Worm (Caenorhabditis elegans) whole organism, early embryonic: Measurements from ENCODE around the gene W03G11.2.

Source experiments
- B0310.2 ChIP-seq: sonication (generic microtip); optimal IDR thresholded peaks from 2 replicates; lab custom pipeline; 2016; ENCODE audit warnings: mild to moderate bottlenecking, missing genetic modification characterization, missing compliant biosample characterization
- F13C5.2 ChIP-seq: sonication (generic microtip); optimal IDR thresholded peaks from 2 replicates; lab custom pipeline; 2017; ENCODE audit warnings: mild to moderate bottlenecking, missing genetic modification characterization, inconsistent platforms, missing compliant biosample characterization
- aly-1 ChIP-seq: sonication (generic microtip); optimal IDR thresholded peaks from 2 replicates; lab custom pipeline; 2016; ENCODE audit warnings: missing genetic modification characterization, missing compliant biosample characterization
- ama-1 ChIP-seq: fragments of 150-350 bp; optimal IDR thresholded peaks from 2 replicates; lab custom pipeline; 2014
- ceh-13 ChIP-seq: fragments of 200-800 bp; sonication (Bioruptor generic); optimal IDR thresholded peaks from 2 replicates; lab custom pipeline; 2018; ENCODE audit warnings: mild to moderate bottlenecking, missing genetic modification characterization, missing compliant biosample characterization
- ceh-36 ChIP-seq: sonication (generic microtip); optimal IDR thresholded peaks from 2 replicates; lab custom pipeline; 2016; ENCODE audit warnings: missing genetic modification characterization, inconsistent platforms, missing compliant biosample characterization
- ets-7 ChIP-seq: sonication (generic microtip); optimal IDR thresholded peaks from 2 replicates; lab custom pipeline; 2016; ENCODE audit warnings: missing genotype, missing genetic modification characterization, missing compliant biosample characterization
- flt-1 ChIP-seq: fragments of 200-800 bp; sonication (Bioruptor generic); IDR thresholded peaks from 2 replicates; pipeline ENCODE4 v1.3.6; 2022; ENCODE audit warnings: missing genetic modification characterization, missing compliant biosample characterization
- hmbx-1 ChIP-seq: sonication (generic microtip); optimal IDR thresholded peaks from 2 replicates; lab custom pipeline; 2016; ENCODE audit warnings: mild to moderate bottlenecking, missing genetic modification characterization, missing compliant biosample characterization
- hmg-4 ChIP-seq: fragments of 200-800 bp; sonication (Bioruptor generic); optimal IDR thresholded peaks from 2 replicates; lab custom pipeline; 2018; ENCODE audit warnings: mild to moderate bottlenecking, missing genetic modification characterization, missing compliant biosample characterization
- hnd-1 ChIP-seq: sonication (generic microtip); optimal IDR thresholded peaks from 2 replicates; lab custom pipeline; 2016; ENCODE audit warnings: missing genetic modification characterization, missing compliant biosample characterization
- pes-1 ChIP-seq: fragments of 200-800 bp; sonication (Bioruptor generic); IDR thresholded peaks from 2 replicates; pipeline ENCODE4 v1.3.6; 2022; ENCODE audit warnings: missing genetic modification reagents, missing genetic modification characterization, missing compliant biosample characterization
- scrt-1 ChIP-seq: fragments of 200-800 bp; sonication (Bioruptor generic); IDR thresholded peaks from 2 replicates; pipeline ENCODE4 v1.3.6; 2022; ENCODE audit warnings: missing genetic modification characterization, missing compliant biosample characterization
- sea-1 ChIP-seq: fragments of 200-800 bp; sonication (Bioruptor generic); conservative IDR thresholded peaks from 2 replicates; pipeline ENCODE4 v1.3.6; 2022; ENCODE audit warnings: missing genetic modification characterization, missing compliant biosample characterization
- tbx-11 ChIP-seq: fragments of 200-800 bp; sonication (Bioruptor generic); IDR thresholded peaks from 2 replicates; pipeline ENCODE4 v1.3.6; 2022; ENCODE audit warnings: missing genetic modification characterization, missing compliant biosample characterization
- tbx-37 ChIP-seq: fragments of 200-800 bp; sonication (Bioruptor generic); conservative IDR thresholded peaks from 2 replicates; pipeline ENCODE4 v1.3.6; 2022; ENCODE audit warnings: missing genetic modification reagents, missing genetic modification characterization, missing compliant biosample characterization
- tra-4 ChIP-seq: sonication (generic microtip); optimal IDR thresholded peaks from 2 replicates; lab custom pipeline; 2017; ENCODE audit warnings: missing genetic modification characterization, missing compliant biosample characterization

Gene W03G11.2

DNA sequence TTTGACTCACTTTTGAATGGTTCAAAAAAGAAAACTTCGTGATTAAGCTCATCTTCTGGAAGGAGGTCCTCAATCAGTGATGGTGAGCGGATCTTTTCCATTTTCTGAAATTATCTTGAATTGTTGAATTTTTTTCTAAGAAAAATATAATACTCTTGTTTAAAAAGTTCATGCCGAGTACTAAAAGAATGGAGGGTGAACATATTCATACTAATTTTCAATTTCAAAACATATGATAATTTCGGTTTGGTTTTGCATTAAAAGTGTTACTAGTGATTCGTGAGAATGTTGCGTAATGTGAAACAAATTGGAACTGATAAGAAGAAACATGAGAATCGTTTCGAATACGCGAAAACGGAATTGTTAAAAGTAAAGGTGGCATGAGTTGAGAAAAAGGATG is 32.6 kb upstream of the W03G11.2 start, which contains the start of gene lyst-1:
TSS of gene lyst-1 (minus strand) at position 101 of the 400 bp plus-strand sequence.
- TF ChIP-seq pes-1 (GFP tag; lab: Robert Waterston, UW) (no peak), sea-1 (GFP tag; lab: Robert Waterston, UW) (no peak), hmg-4 (GFP tag; lab: Kevin White, UChicago) (no peak), F13C5.2 (tag; lab: Kevin White, UChicago) (no peak), ama-1 (lab: Kevin White, UChicago) (no peak), flt-1 (GFP tag; lab: Robert Waterston, UW) (no peak), B0310.2 (tag; lab: Kevin White, UChicago) (no peak), tra-4 (no peak), ceh-13 (GFP tag; lab: Kevin White, UChicago) (no peak), scrt-1 (GFP tag; lab: Robert Waterston, UW) (no peak), ceh-36 (tag; lab: Kevin White, UChicago) (no peak), tbx-11 (GFP tag; lab: Robert Waterston, UW) (no peak), ets-7 (tag; lab: Kevin White, UChicago) (no peak), tbx-37 (GFP tag; lab: Robert Waterston, UW) (no peak), hmbx-1 (tag; lab: Kevin White, UChicago) (no peak), hnd-1 (tag; lab: Kevin White, UChicago) (no peak), aly-1 (tag; lab: Kevin White, UChicago) (no peak)

DNA sequence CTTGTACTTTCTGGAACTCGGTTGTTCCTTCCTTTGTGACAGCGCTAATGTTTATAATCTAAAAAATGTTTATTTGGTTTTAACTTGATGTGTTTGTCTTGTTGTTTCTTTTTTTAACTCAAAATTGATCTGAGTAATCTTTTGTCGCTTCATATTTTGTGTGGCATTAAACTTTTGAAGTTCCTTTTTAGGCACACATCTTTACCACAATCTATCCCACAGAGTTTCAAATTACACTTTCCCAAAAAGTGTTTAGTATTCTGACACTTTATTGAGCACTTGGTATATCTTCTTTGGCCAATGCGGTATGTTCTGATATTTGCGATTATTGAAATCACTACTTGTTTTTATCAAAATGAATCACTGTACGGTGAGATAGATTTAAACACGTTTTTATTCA is 16.9 kb upstream of the W03G11.2 start, which contains the start of gene lgc-18:
TSS of gene lgc-18 (plus strand) at position 301 of the 400 bp plus-strand sequence.
- TF ChIP-seq tbx-11 (GFP tag; lab: Robert Waterston, UW) (no peak), hmbx-1 (tag; lab: Kevin White, UChicago) (no peak), ets-7 (tag; lab: Kevin White, UChicago) (no peak), ceh-36 (tag; lab: Kevin White, UChicago) (no peak), tbx-37 (GFP tag; lab: Robert Waterston, UW) (no peak), F13C5.2 (tag; lab: Kevin White, UChicago) (no peak), hnd-1 (tag; lab: Kevin White, UChicago) (no peak), sea-1 (GFP tag; lab: Robert Waterston, UW) (no peak), ceh-13 (GFP tag; lab: Kevin White, UChicago) (no peak), scrt-1 (GFP tag; lab: Robert Waterston, UW) (no peak), B0310.2 (tag; lab: Kevin White, UChicago) (no peak), pes-1 (GFP tag; lab: Robert Waterston, UW) (no peak), hmg-4 (GFP tag; lab: Kevin White, UChicago) (no peak), tra-4 (no peak), flt-1 (GFP tag; lab: Robert Waterston, UW) (no peak), aly-1 (tag; lab: Kevin White, UChicago) (no peak), ama-1 (lab: Kevin White, UChicago) (no peak)

DNA sequence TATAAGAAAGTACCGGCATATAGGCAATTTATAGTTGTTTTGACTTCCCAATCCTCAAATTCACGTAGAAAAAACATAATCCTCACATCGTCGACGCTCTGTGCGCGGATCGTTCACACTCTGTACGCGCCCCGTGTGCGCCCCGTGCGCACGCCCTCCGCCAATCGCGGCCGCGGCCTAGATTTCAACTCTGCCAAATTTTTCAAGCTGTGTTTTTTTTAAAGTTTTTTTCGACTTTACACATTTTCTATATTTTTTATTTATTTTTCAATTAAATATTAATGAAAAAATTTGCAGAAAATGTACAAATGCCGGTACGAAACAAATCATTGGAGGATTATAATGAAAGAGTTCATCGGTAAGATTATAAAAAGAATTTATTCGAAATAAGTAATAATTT is 14.7 kb upstream of the W03G11.2 start, which contains the start of gene T01H10.11:
TSS of gene T01H10.11 (plus strand) at position 301 of the 400 bp plus-strand sequence.
- TF ChIP-seq ets-7 (tag; lab: Kevin White, UChicago) (no peak), ceh-36 (tag; lab: Kevin White, UChicago) (no peak), hmbx-1 (tag; lab: Kevin White, UChicago) (no peak), hmg-4 (GFP tag; lab: Kevin White, UChicago) (no peak), tbx-37 (GFP tag; lab: Robert Waterston, UW) (no peak), hnd-1 (tag; lab: Kevin White, UChicago) (no peak), B0310.2 (tag; lab: Kevin White, UChicago) (no peak), ama-1 (lab: Kevin White, UChicago) (no peak), scrt-1 (GFP tag; lab: Robert Waterston, UW) (no peak), tbx-11 (GFP tag; lab: Robert Waterston, UW) (no peak), F13C5.2 (tag; lab: Kevin White, UChicago) (no peak)

DNA sequence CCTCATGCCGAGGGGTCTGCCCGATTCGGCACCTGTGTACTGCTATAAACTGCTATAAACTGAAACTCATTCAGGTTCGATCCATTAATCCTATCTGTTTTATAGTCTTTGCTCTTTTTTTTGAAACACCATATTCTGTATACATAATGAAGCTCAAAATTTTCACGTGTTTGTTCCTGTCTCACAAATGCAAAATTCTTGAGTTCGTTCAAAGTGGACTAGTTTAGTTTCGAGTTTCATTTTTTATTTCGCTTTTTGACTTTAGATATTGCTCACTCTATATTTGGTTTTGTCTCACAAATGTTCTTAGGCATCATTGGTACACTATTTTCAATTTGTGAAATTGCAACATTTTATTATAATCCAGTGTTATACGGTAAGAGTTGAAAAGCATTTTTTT is 12.9 kb upstream of the W03G11.2 start, which contains the start of gene lgc-17:
TSS of gene lgc-17 (plus strand) at position 301 of the 400 bp plus-strand sequence.
- TF ChIP-seq hmbx-1 (tag; lab: Kevin White, UChicago) (no peak), ceh-36 (tag; lab: Kevin White, UChicago) (no peak), tra-4 (no peak), tbx-37 (GFP tag; lab: Robert Waterston, UW) (no peak), aly-1 (tag; lab: Kevin White, UChicago) (no peak), scrt-1 (GFP tag; lab: Robert Waterston, UW) (no peak), tbx-11 (GFP tag; lab: Robert Waterston, UW) (no peak)

DNA sequence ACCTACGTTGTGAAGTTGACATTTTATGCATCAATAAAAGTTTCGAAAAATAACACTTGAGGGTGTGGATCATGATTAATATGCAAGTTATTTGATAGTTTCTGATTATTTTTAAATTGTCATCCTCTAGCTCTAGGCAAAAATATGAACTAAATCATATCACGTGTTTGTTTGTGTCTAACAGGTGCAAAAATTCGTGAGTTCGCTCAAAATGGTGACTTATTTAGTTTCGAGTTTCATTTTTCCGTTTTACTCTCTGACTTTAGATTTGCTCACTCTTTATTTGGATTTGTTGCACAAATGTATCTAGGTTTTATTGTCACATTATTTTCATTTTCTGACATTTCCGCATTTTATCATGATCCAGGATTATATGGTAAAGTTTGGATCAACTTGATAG is 9.9 kb upstream of the W03G11.2 start, which contains the start of gene lgc-16:
TSS of gene lgc-16 (plus strand) at position 301 of the 400 bp plus-strand sequence.
- TF ChIP-seq tra-4 (no peak), tbx-11 (GFP tag; lab: Robert Waterston, UW) (no peak), hnd-1 (tag; lab: Kevin White, UChicago) (no peak), F13C5.2 (tag; lab: Kevin White, UChicago) (no peak), sea-1 (GFP tag; lab: Robert Waterston, UW) (no peak)

DNA sequence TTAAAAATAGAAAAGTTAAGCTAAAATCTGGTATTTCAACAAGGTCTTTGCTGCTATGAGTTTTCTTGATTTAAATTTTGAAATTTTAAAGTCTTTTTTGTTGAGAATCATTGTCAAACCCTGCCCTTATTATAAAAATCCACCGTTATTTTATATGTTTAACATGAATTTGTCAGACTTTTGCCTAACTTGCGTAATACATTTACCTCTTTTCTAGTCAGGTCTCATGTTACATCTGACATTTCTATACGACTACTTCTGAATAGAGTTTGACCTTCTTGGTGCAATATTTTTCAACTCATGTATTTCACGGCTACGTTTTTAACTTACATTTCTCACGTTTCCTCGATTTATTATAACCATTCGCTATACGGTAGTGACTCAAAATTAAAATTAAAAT is 5.6 kb upstream of the W03G11.2 start, which contains the start of gene lgc-15:
TSS of gene lgc-15 (plus strand) at position 301 of the 400 bp plus-strand sequence.
- TF ChIP-seq hmg-4 (GFP tag; lab: Kevin White, UChicago), result no peak
- no peak for TF ChIP-seq sea-1 (GFP tag; lab: Robert Waterston, UW)
- TF ChIP-seq tra-4, result no peak
- no peak for TF ChIP-seq flt-1 (GFP tag; lab: Robert Waterston, UW)
- no peak for TF ChIP-seq B0310.2 (tag; lab: Kevin White, UChicago)
- no peak for TF ChIP-seq ama-1 (lab: Kevin White, UChicago)
- no peak for TF ChIP-seq aly-1 (tag; lab: Kevin White, UChicago)
- no peak for TF ChIP-seq tbx-37 (GFP tag; lab: Robert Waterston, UW)
- TF ChIP-seq F13C5.2 (tag; lab: Kevin White, UChicago), result no peak
- no peak for TF ChIP-seq ceh-13 (GFP tag; lab: Kevin White, UChicago)
- TF ChIP-seq hnd-1 (tag; lab: Kevin White, UChicago), result no peak
